Fruit fly (Drosophila melanogaster) whole organism, embryonic: ENCODE results near the gene CG14273.

Source experiments
- Ada2b ChIP-seq: fragments of 200-800 bp; sonication (Bioruptor generic); IDR thresholded peaks from 2 replicates; pipeline ENCODE4 v1.3.6; 2022; ENCODE audit warnings: missing biosample characterization, missing genetic modification characterization
- Antp ChIP-seq: fragments of 200-800 bp; sonication (Bioruptor generic); optimal IDR thresholded peaks from 3 replicates; lab custom pipeline; 2016; ENCODE audit warnings: missing biosample characterization, missing genetic modification characterization
- Bgb ChIP-seq: fragments of 200-800 bp; sonication (Bioruptor generic); IDR thresholded peaks from 2 replicates; pipeline ENCODE4 v1.3.6; 2022; ENCODE audit warnings: missing biosample characterization, missing genetic modification characterization; ENCODE audit not compliant: partially characterized antibody
- CG10565 ChIP-seq: fragments of 200-800 bp; sonication (Bioruptor generic); optimal IDR thresholded peaks from 3 replicates; lab custom pipeline; 2016; ENCODE audit warnings: missing biosample characterization, mild to moderate bottlenecking, missing genetic modification characterization
- CG10959 ChIP-seq: fragments of 200-800 bp; sonication (Bioruptor generic); IDR thresholded peaks from 2 replicates; pipeline ENCODE4 v1.3.6; 2022; ENCODE audit warnings: missing biosample characterization, missing genetic modification characterization
- CG10979 ChIP-seq: fragments of 200-800 bp; sonication (Bioruptor generic); optimal IDR thresholded peaks from 2 replicates; lab custom pipeline; 2018; ENCODE audit warnings: missing biosample characterization, mild to moderate bottlenecking, missing genetic modification characterization, moderate library complexity
- CG12219 ChIP-seq: fragments of 200-800 bp; sonication (Bioruptor generic); optimal IDR thresholded peaks from 3 replicates; lab custom pipeline; 2018; ENCODE audit warnings: missing biosample characterization, mild to moderate bottlenecking, missing genetic modification characterization
- CG12299 ChIP-seq: fragments of 200-800 bp; sonication (Bioruptor generic); optimal IDR thresholded peaks from 2 replicates; lab custom pipeline; 2018; ENCODE audit warnings: missing biosample characterization, mild to moderate bottlenecking, missing genetic modification characterization
- CG13424 ChIP-seq: fragments of 200-800 bp; sonication (Bioruptor generic); optimal IDR thresholded peaks from 2 replicates; lab custom pipeline; 2019; ENCODE audit warnings: missing biosample characterization, mild to moderate bottlenecking, missing genetic modification characterization, moderate library complexity
- CG14965 ChIP-seq: fragments of 200-800 bp; sonication (Bioruptor generic); optimal IDR thresholded peaks from 2 replicates; lab custom pipeline; 2016; ENCODE audit warnings: missing biosample characterization, missing genetic modification characterization, borderline replicate concordance
- CG17612 ChIP-seq: fragments of 200-800 bp; sonication (Bioruptor generic); IDR thresholded peaks from 2 replicates; pipeline ENCODE4 v1.3.6; 2022; ENCODE audit warnings: missing biosample characterization, missing genetic modification characterization
- CG18262 ChIP-seq: fragments of 200-800 bp; optimal IDR thresholded peaks from 3 replicates; lab custom pipeline; 2019; ENCODE audit warnings: missing biosample characterization, mild to moderate bottlenecking, missing genetic modification characterization, moderate library complexity
- CG30431 ChIP-seq: fragments of 200-800 bp; sonication (Bioruptor generic); optimal IDR thresholded peaks from 2 replicates; lab custom pipeline; 2017; ENCODE audit warnings: missing biosample characterization, missing genetic modification characterization
- CG32772 ChIP-seq: fragments of 200-800 bp; sonication (Bioruptor generic); IDR thresholded peaks from 2 replicates; pipeline ENCODE4 v1.3.6; 2022; ENCODE audit warnings: missing biosample characterization, missing genetic modification characterization
- CG3281 ChIP-seq: fragments of 200-800 bp; sonication (Bioruptor generic); optimal IDR thresholded peaks from 3 replicates; lab custom pipeline; 2017; ENCODE audit warnings: missing biosample characterization, mild to moderate bottlenecking, missing genetic modification characterization
- CG33557 ChIP-seq: fragments of 200-800 bp; sonication (Bioruptor generic); optimal IDR thresholded peaks from 2 replicates; lab custom pipeline; 2019; ENCODE audit warnings: missing biosample characterization, mild to moderate bottlenecking, missing genetic modification characterization, moderate library complexity
- CG34224 ChIP-seq: fragments of 200-800 bp; sonication (Bioruptor generic); IDR thresholded peaks from 3 replicates; pipeline ENCODE4 v1.3.6; 2022; ENCODE audit warnings: missing biosample characterization, missing genetic modification characterization; ENCODE audit not compliant: partially characterized antibody
- CG4404 ChIP-seq: fragments of 200-800 bp; sonication (Bioruptor generic); IDR thresholded peaks from 2 replicates; pipeline ENCODE4 v1.3.6; 2022; ENCODE audit warnings: missing biosample characterization, missing genetic modification characterization
- CG4820 ChIP-seq: fragments of 200-800 bp; sonication (Bioruptor generic); optimal IDR thresholded peaks from 3 replicates; lab custom pipeline; 2016; ENCODE audit warnings: missing biosample characterization, missing genetic modification characterization
- CG9215 ChIP-seq: fragments of 200-800 bp; sonication (Bioruptor generic); IDR thresholded peaks from 2 replicates; pipeline ENCODE4 v1.3.6; 2022; ENCODE audit warnings: missing biosample characterization, missing genetic modification characterization
- Chrac-16 ChIP-seq: fragments of 200-800 bp; sonication (Bioruptor generic); optimal IDR thresholded peaks from 3 replicates; lab custom pipeline; 2016; ENCODE audit warnings: missing biosample characterization, missing genetic modification characterization
- CkIIα-i1 ChIP-seq: fragments of 200-800 bp; sonication (Bioruptor generic); IDR thresholded peaks from 2 replicates; pipeline ENCODE4 v1.3.6; 2022; ENCODE audit warnings: missing biosample characterization, missing genetic modification characterization
- Dbx ChIP-seq: fragments of 200-800 bp; sonication (Bioruptor generic); IDR thresholded peaks from 3 replicates; pipeline ENCODE4 v1.3.6; 2022; ENCODE audit warnings: missing biosample characterization, missing genetic modification characterization
- Dll ChIP-seq: fragments of 200-800 bp; sonication (Bioruptor generic); IDR thresholded peaks from 4 replicates; pipeline ENCODE4 v1.3.6; 2022; ENCODE audit warnings: missing biosample characterization, missing genetic modification characterization; ENCODE audit not compliant: partially characterized antibody
- Elba2 ChIP-seq: fragments of 200-800 bp; sonication (Bioruptor generic); optimal IDR thresholded peaks from 3 replicates; lab custom pipeline; 2016; ENCODE audit warnings: missing biosample characterization, missing genetic modification characterization
- H2.0 ChIP-seq: fragments of 200-800 bp; sonication (Bioruptor generic); IDR thresholded peaks from 2 replicates; pipeline ENCODE4 v1.3.6; 2022; ENCODE audit warnings: missing biosample characterization, missing genetic modification characterization
- NFAT ChIP-seq: fragments of 200-800 bp; sonication (Bioruptor generic); IDR thresholded peaks from 2 replicates; pipeline ENCODE4 v1.3.6; 2022; ENCODE audit warnings: missing biosample characterization, missing genetic modification characterization
- Ravus ChIP-seq: fragments of 200-800 bp; sonication (Bioruptor generic); IDR thresholded peaks from 2 replicates; pipeline ENCODE4 v1.3.6; 2022; ENCODE audit warnings: missing biosample characterization, missing genetic modification characterization
- ap ChIP-seq: fragments of 200-800 bp; sonication (Bioruptor generic); IDR thresholded peaks from 2 replicates; pipeline ENCODE4 v1.3.6; 2022; ENCODE audit warnings: missing biosample characterization, missing genetic modification characterization
- ash1 ChIP-seq: fragments of 200-800 bp; sonication (Bioruptor generic); optimal IDR thresholded peaks from 2 replicates; lab custom pipeline; 2018; ENCODE audit warnings: missing biosample characterization, mild to moderate bottlenecking, missing genetic modification characterization
- crc ChIP-seq: fragments of 200-800 bp; sonication (Bioruptor generic); optimal IDR thresholded peaks from 2 replicates; lab custom pipeline; 2016; ENCODE audit warnings: missing biosample characterization, missing genetic modification characterization
- disco-r ChIP-seq: fragments of 200-800 bp; sonication (Bioruptor generic); optimal IDR thresholded peaks from 2 replicates; lab custom pipeline; 2016; ENCODE audit warnings: missing biosample characterization, missing genetic modification characterization
- dmrt11E ChIP-seq: fragments of 200-800 bp; sonication (Bioruptor generic); optimal IDR thresholded peaks from 3 replicates; lab custom pipeline; 2018; ENCODE audit warnings: missing biosample characterization, mild to moderate bottlenecking, missing genetic modification characterization, moderate library complexity
- dmrt99B ChIP-seq: fragments of 200-800 bp; sonication (Bioruptor generic); optimal IDR thresholded peaks from 2 replicates; lab custom pipeline; 2018; ENCODE audit warnings: missing biosample characterization, mild to moderate bottlenecking, missing genetic modification characterization, moderate library complexity
- fru ChIP-seq: fragments of >200 bp; optimal IDR thresholded peaks from 2 replicates; lab custom pipeline; 2017
- gro ChIP-seq: fragments of 200-800 bp; sonication (Bioruptor generic); optimal IDR thresholded peaks from 2 replicates; lab custom pipeline; 2016; ENCODE audit warnings: missing biosample characterization, missing genetic modification characterization
- gsb-n ChIP-seq: fragments of 200-800 bp; sonication (Bioruptor generic); optimal IDR thresholded peaks from 3 replicates; lab custom pipeline; 2018; ENCODE audit warnings: missing biosample characterization, mild to moderate bottlenecking, missing genetic modification characterization
- klu ChIP-seq: fragments of 200-800 bp; sonication (Bioruptor generic); IDR thresholded peaks from 2 replicates; pipeline ENCODE4 v1.3.6; 2022; ENCODE audit warnings: missing biosample characterization, missing genetic modification characterization
- lab ChIP-seq: fragments of 200-800 bp; sonication (Bioruptor generic); optimal IDR thresholded peaks from 3 replicates; lab custom pipeline; 2017; ENCODE audit warnings: missing biosample characterization, missing genetic modification characterization, mild to moderate bottlenecking, moderate library complexity, missing genetic modification reagents
- org-1 ChIP-seq: fragments of 200-800 bp; sonication (Bioruptor generic); optimal IDR thresholded peaks from 2 replicates; lab custom pipeline; 2017; ENCODE audit warnings: missing biosample characterization, missing genetic modification characterization
- otp ChIP-seq: fragments of 200-800 bp; sonication (Bioruptor generic); IDR thresholded peaks from 3 replicates; pipeline ENCODE4, ENCODE4 v1.3.6; 2022; ENCODE audit warnings: missing biosample characterization, missing genetic modification characterization
- pum ChIP-seq: fragments of 200-800 bp; sonication (Bioruptor generic); optimal IDR thresholded peaks from 2 replicates; lab custom pipeline; 2016; ENCODE audit warnings: missing biosample characterization, missing genetic modification characterization
- rib ChIP-seq: fragments of 200-800 bp; sonication (Bioruptor generic); IDR thresholded peaks from 2 replicates; pipeline ENCODE4 v1.3.6; 2022; ENCODE audit warnings: missing biosample characterization, missing genetic modification characterization
- row ChIP-seq: fragments of 200-800 bp; sonication (Bioruptor generic); IDR thresholded peaks from 3 replicates; pipeline ENCODE4 v1.3.6; 2022; ENCODE audit warnings: missing biosample characterization, missing genetic modification characterization
- sc ChIP-seq, 3 experiments: fragments of >200 bp in 2 of 3; fragments of 200-800 bp in 1 of 3; sonication (Bioruptor generic) in 1 of 3; optimal IDR thresholded peaks; 2 replicates in 2 of 3; 3 replicates in 1 of 3; lab custom pipeline; 2017; ENCODE audit warnings: mild to moderate bottlenecking in 1 of 3, missing biosample characterization in 1 of 3, missing genetic modification characterization in 1 of 3, missing genetic modification reagents in 1 of 3
- sna ChIP-seq: fragments of 200-800 bp; sonication (Bioruptor generic); IDR thresholded peaks from 2 replicates; pipeline ENCODE4 v1.3.6; 2022; ENCODE audit warnings: missing biosample characterization, missing genetic modification characterization; ENCODE audit not compliant: partially characterized antibody
- sob ChIP-seq: fragments of 200-800 bp; sonication (Bioruptor generic); IDR thresholded peaks from 2 replicates; pipeline ENCODE4 v1.3.6; 2022; ENCODE audit warnings: missing biosample characterization, missing genetic modification characterization
- sr ChIP-seq: fragments of 200-800 bp; sonication (Bioruptor generic); IDR thresholded peaks from 3 replicates; pipeline ENCODE4 v1.3.6; 2022; ENCODE audit warnings: missing biosample characterization, missing genetic modification characterization
- twi ChIP-seq: fragments of 200-800 bp; optimal IDR thresholded peaks from 2 replicates; lab custom pipeline; 2019; ENCODE audit warnings: missing biosample characterization, mild to moderate bottlenecking, missing genetic modification characterization, moderate library complexity
- vfl ChIP-seq: fragments of 200-800 bp; sonication (Bioruptor generic); optimal IDR thresholded peaks from 2 replicates; lab custom pipeline; 2016; ENCODE audit warnings: missing biosample characterization, missing genetic modification characterization
- z ChIP-seq: fragments of 200-800 bp; sonication (Bioruptor generic); IDR thresholded peaks from 3 replicates; pipeline ENCODE4 v1.3.6; 2022; ENCODE audit warnings: missing biosample characterization, missing genetic modification characterization

CG14273 gene

DNA sequence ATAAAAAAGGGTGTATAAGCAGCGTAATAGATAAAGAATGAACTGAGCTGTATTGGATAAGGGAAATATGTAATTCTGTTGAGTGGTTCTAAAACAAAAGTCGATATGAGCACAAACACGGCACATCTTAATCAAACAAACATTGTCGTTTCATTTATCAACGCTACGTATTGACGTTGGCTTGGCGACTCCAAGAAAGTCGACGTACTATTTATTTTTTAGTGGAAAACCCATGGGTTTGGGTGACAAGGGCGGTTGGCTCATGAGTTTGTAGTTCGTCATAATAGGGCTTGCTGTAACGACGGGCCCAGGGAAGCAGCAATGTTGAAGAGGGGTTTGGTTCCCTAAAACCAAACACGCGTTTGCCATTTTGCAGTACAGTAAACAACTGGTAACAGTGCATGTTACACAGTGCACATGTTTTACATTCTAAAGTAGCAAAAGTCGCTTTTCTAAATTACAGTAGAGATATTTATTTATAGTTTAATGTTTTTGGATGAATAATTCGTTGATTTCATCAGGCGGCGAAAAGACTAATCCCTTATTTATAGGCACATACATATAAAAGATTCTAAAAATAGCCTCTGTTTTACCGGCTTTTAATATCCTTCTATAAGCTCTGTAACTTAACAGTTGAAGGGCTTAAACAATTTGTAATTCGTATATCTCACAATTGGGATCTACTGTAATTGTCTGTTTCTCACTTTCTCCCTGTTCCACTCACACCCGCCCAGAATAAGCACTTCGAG is 18.9 kb downstream of the CG14273 start (continued):
- TF ChIP-seq sc (optimal IDR thresholded peaks at IDR 0.05; lab: Kevin White, UChicago) (no peak), sc (GFP tag; optimal IDR thresholded peaks at IDR 0.05; lab: Kevin White, UChicago) (no peak), Ada2b (no peak), CG13424 (tag; lab: Kevin White, UChicago) (peak; percentile 16), CG3281 (peak; percentile 39), fru (lab: Kevin White, UChicago) (no peak), disco-r (GFP tag; lab: Kevin White, UChicago) (no peak), CG12299 (tag; lab: Kevin White, UChicago) (peak; percentile 13), CG9215 (no peak), z (GFP tag; lab: Robert Waterston, UW) (no peak), Dll (no peak), Dbx (GFP tag; lab: Robert Waterston, UW) (no peak), CG4820 (GFP tag; lab: Kevin White, UChicago) (no peak), CG33557 (GFP tag; lab: Kevin White, UChicago) (no peak), Bgb (GFP tag; lab: Robert Waterston, UW) (no peak), lab (peak; percentile 49), CG10979 (tag; lab: Kevin White, UChicago) (peak; percentile 35), CG18262 (tag; lab: Kevin White, UChicago) (peak; percentile 43), CG10565 (GFP tag; lab: Kevin White, UChicago) (no peak), twi (tag; lab: Kevin White, UChicago) (no peak), Chrac-16 (GFP tag; lab: Kevin White, UChicago) (peak; percentile 10), Antp (no peak), Elba2 (GFP tag; lab: Kevin White, UChicago) (no peak), CG30431 (no peak), gro (GFP tag; lab: Kevin White, UChicago) (no peak), NFAT (GFP tag; lab: Robert Waterston, UW) (no peak), org-1 (GFP tag; lab: Kevin White, UChicago) (peak; percentile 6), CG10959 (no peak), CG4404 (GFP tag; lab: Robert Waterston, UW) (no peak), ash1 (GFP tag; lab: Kevin White, UChicago) (no peak), dmrt11E (tag; lab: Kevin White, UChicago) (peak; percentile 13), pum (GFP tag; lab: Kevin White, UChicago) (no peak), CG34224 (GFP tag; lab: Robert Waterston, UW) (no peak), row (GFP tag; lab: Robert Waterston, UW) (peak; percentile 41; the same call in 2 of the 3 replicates), sna (GFP tag; lab: Robert Waterston, UW) (no peak), crc (GFP tag; lab: Kevin White, UChicago) (peak; percentile 4), CG12219 (GFP tag; lab: Kevin White, UChicago) (no peak), dmrt99B (peak; percentile 55), CkIIα-i1 (GFP tag; lab: Robert Waterston, UW) (no peak), Ravus (GFP tag; lab: Robert Waterston, UW) (no peak), otp (GFP tag; lab: Robert Waterston, UW) (no peak), sob (GFP tag; lab: Robert Waterston, UW) (no peak), CG17612 (GFP tag; lab: Robert Waterston, UW) (no peak), sr (GFP tag; lab: Robert Waterston, UW) (no peak), CG32772 (no peak), rib (GFP tag; lab: Robert Waterston, UW) (no peak), ap (GFP tag; lab: Robert Waterston, UW) (no peak), gsb-n (no peak), H2.0 (GFP tag; lab: Robert Waterston, UW) (no peak), vfl (no peak), CG14965 (GFP tag; lab: Kevin White, UChicago) (no peak), klu (no peak)
